Fruit fly (Drosophila melanogaster) whole organism, embryonic: Measurements from ENCODE around the gene CG14362.

Experiments
- Atf3 ChIP-seq: fragments of 200-800 bp; sonication (Bioruptor generic); optimal IDR thresholded peaks from 3 replicates; lab custom pipeline; 2016; ENCODE audit warnings: missing biosample characterization, missing genetic modification characterization
- Atf6 ChIP-seq: fragments of 200-800 bp; sonication (Bioruptor generic); IDR thresholded peaks from 2 replicates; pipeline ENCODE4 v1.3.6; 2022; ENCODE audit warnings: missing biosample characterization, missing genetic modification characterization
- B-H2 ChIP-seq: fragments of 200-800 bp; sonication (Bioruptor generic); optimal IDR thresholded peaks from 2 replicates; lab custom pipeline; 2018; ENCODE audit warnings: missing biosample characterization, mild to moderate bottlenecking, missing genetic modification characterization
- Bdp1 ChIP-seq: fragments of 200-800 bp; sonication (Bioruptor generic); optimal IDR thresholded peaks from 3 replicates; lab custom pipeline; 2016; ENCODE audit warnings: missing biosample characterization, missing genetic modification characterization
- Bgb ChIP-seq: fragments of 200-800 bp; sonication (Bioruptor generic); IDR thresholded peaks from 2 replicates; pipeline ENCODE4 v1.3.6; 2022; ENCODE audit warnings: missing biosample characterization, missing genetic modification characterization; ENCODE audit not compliant: partially characterized antibody
- Blimp-1 ChIP-seq: fragments of 200-800 bp; sonication (Bioruptor generic); optimal IDR thresholded peaks from 3 replicates; lab custom pipeline; 2018; ENCODE audit warnings: missing biosample characterization, missing genetic modification characterization, mild to moderate bottlenecking, moderate library complexity, missing genetic modification reagents
- C15 ChIP-seq: fragments of 200-800 bp; sonication (Bioruptor generic); IDR thresholded peaks from 3 replicates; pipeline ENCODE4 v1.3.6; 2022; ENCODE audit warnings: missing biosample characterization, missing genetic modification characterization
- CG12104 ChIP-seq: fragments of 200-800 bp; sonication (Bioruptor generic); optimal IDR thresholded peaks from 3 replicates; lab custom pipeline; 2016; ENCODE audit warnings: missing biosample characterization, missing genetic modification characterization
- CG13287 ChIP-seq: fragments of 200-800 bp; sonication (Bioruptor generic); IDR thresholded peaks from 2 replicates; pipeline ENCODE4 v1.3.6; 2022; ENCODE audit warnings: missing biosample characterization, missing genetic modification characterization; ENCODE audit not compliant: partially characterized antibody
- CG13894 ChIP-seq: fragments of 200-800 bp; sonication (Bioruptor generic); optimal IDR thresholded peaks from 3 replicates; lab custom pipeline; 2018; ENCODE audit warnings: missing biosample characterization, mild to moderate bottlenecking, missing genetic modification characterization, moderate library complexity
- CG14014 ChIP-seq: fragments of 200-800 bp; sonication (Bioruptor generic); IDR thresholded peaks from 2 replicates; pipeline ENCODE4 v1.3.6; 2022; ENCODE audit warnings: missing biosample characterization, missing genetic modification characterization
- CG14965 ChIP-seq: fragments of 200-800 bp; sonication (Bioruptor generic); optimal IDR thresholded peaks from 2 replicates; lab custom pipeline; 2016; ENCODE audit warnings: missing biosample characterization, missing genetic modification characterization, borderline replicate concordance
- CG15696 ChIP-seq: fragments of 200-800 bp; sonication (Bioruptor generic); optimal IDR thresholded peaks from 2 replicates; lab custom pipeline; 2019; ENCODE audit warnings: missing biosample characterization, mild to moderate bottlenecking, missing genetic modification characterization, moderate library complexity
- CG17328 ChIP-seq: fragments of 200-800 bp; sonication (Bioruptor generic); IDR thresholded peaks from 2 replicates; pipeline ENCODE4 v1.3.6; 2022; ENCODE audit warnings: missing biosample characterization, missing genetic modification characterization
- CG17829 ChIP-seq: fragments of 200-800 bp; optimal IDR thresholded peaks from 2 replicates; lab custom pipeline; 2019; ENCODE audit warnings: missing biosample characterization, mild to moderate bottlenecking, missing genetic modification characterization, moderate library complexity
- CG2875 ChIP-seq: fragments of 200-800 bp; sonication (Bioruptor generic); optimal IDR thresholded peaks from 2 replicates; lab custom pipeline; 2017; ENCODE audit warnings: missing biosample characterization, mild to moderate bottlenecking, missing genetic modification characterization, missing genetic modification reagents
- CG3163 ChIP-seq: fragments of 200-800 bp; sonication (Bioruptor generic); optimal IDR thresholded peaks from 3 replicates; lab custom pipeline; 2016; ENCODE audit warnings: missing biosample characterization, missing genetic modification characterization
- CG34224 ChIP-seq: fragments of 200-800 bp; sonication (Bioruptor generic); IDR thresholded peaks from 3 replicates; pipeline ENCODE4 v1.3.6; 2022; ENCODE audit warnings: missing biosample characterization, missing genetic modification characterization; ENCODE audit not compliant: partially characterized antibody
- CG34376 ChIP-seq: fragments of 200-800 bp; sonication (Bioruptor generic); optimal IDR thresholded peaks from 2 replicates; lab custom pipeline; 2018; ENCODE audit warnings: missing biosample characterization, mild to moderate bottlenecking, missing genetic modification characterization
- CG4820 ChIP-seq: fragments of 200-800 bp; sonication (Bioruptor generic); optimal IDR thresholded peaks from 3 replicates; lab custom pipeline; 2016; ENCODE audit warnings: missing biosample characterization, missing genetic modification characterization
- CG6854 ChIP-seq: fragments of 200-800 bp; sonication (Bioruptor generic); optimal IDR thresholded peaks from 3 replicates; lab custom pipeline; 2017; ENCODE audit warnings: missing biosample characterization, mild to moderate bottlenecking, missing genetic modification characterization
- Drgx ChIP-seq: fragments of 200-800 bp; sonication (Bioruptor generic); IDR thresholded peaks from 2 replicates; pipeline ENCODE4 v1.3.6; 2022; ENCODE audit warnings: missing biosample characterization, missing genetic modification characterization
- Hr78 ChIP-seq, 2 experiments: fragments of 200-800 bp in 1 of 2; fragments of >200 bp in 1 of 2; sonication (Bioruptor generic) in 1 of 2; optimal IDR thresholded peaks; 2 replicates each; lab custom pipeline; 2017 to 2019; ENCODE audit warnings: missing biosample characterization in 2 of 2, missing genetic modification characterization in 2 of 2, mild to moderate bottlenecking in 1 of 2, moderate library complexity in 1 of 2
- MBD-R2 ChIP-seq: fragments of 200-800 bp; sonication (Bioruptor generic); IDR thresholded peaks from 2 replicates; pipeline ENCODE4 v1.3.6; 2022; ENCODE audit warnings: missing biosample characterization, missing genetic modification characterization
- Max ChIP-seq: fragments of 200-800 bp; sonication (Bioruptor generic); optimal IDR thresholded peaks from 2 replicates; lab custom pipeline; 2016; ENCODE audit warnings: missing biosample characterization, mild to moderate bottlenecking, missing genetic modification characterization
- Nf-YB ChIP-seq: fragments of 200-800 bp; sonication (Bioruptor generic); optimal IDR thresholded peaks from 3 replicates; lab custom pipeline; 2019; ENCODE audit warnings: missing biosample characterization, mild to moderate bottlenecking, missing genetic modification characterization, moderate library complexity
- NfI ChIP-seq: fragments of 200-800 bp; sonication (Bioruptor generic); optimal IDR thresholded peaks from 3 replicates; lab custom pipeline; 2018; ENCODE audit warnings: missing biosample characterization, mild to moderate bottlenecking, missing genetic modification characterization, moderate library complexity
- Pdp1 ChIP-seq, 2 experiments: fragments of 200-800 bp; sonication (Bioruptor generic); optimal IDR thresholded peaks; 3 replicates each; lab custom pipeline; 2016; ENCODE audit warnings: missing biosample characterization in 2 of 2, missing genetic modification characterization in 2 of 2, mild to moderate bottlenecking in 1 of 2, moderate library complexity in 1 of 2
- Sox102F ChIP-seq: fragments of 200-800 bp; sonication (Bioruptor generic); optimal IDR thresholded peaks from 2 replicates; lab custom pipeline; 2018; ENCODE audit warnings: missing biosample characterization, mild to moderate bottlenecking, missing genetic modification characterization, moderate library complexity
- Xrp1 ChIP-seq: fragments of 200-800 bp; sonication (Bioruptor generic); IDR thresholded peaks from 2 replicates; pipeline ENCODE4 v1.3.6; 2022; ENCODE audit warnings: missing biosample characterization, missing genetic modification characterization
- aop ChIP-seq: fragments of 200-800 bp; sonication (Bioruptor generic); IDR thresholded peaks from 2 replicates; pipeline ENCODE4 v1.3.6; 2022; ENCODE audit warnings: missing biosample characterization, missing genetic modification characterization
- chinmo ChIP-seq: fragments of 200-800 bp; sonication (Bioruptor generic); IDR thresholded peaks from 4 replicates; pipeline ENCODE4 v1.3.6; 2022; ENCODE audit warnings: missing biosample characterization, missing genetic modification characterization; ENCODE audit not compliant: partially characterized antibody
- corto ChIP-seq: fragments of 200-800 bp; sonication (Bioruptor generic); optimal IDR thresholded peaks from 2 replicates; lab custom pipeline; 2016; ENCODE audit warnings: missing biosample characterization, mild to moderate bottlenecking, missing genetic modification characterization, moderate library complexity
- crp ChIP-seq, 2 experiments: fragments of 200-800 bp; sonication (Bioruptor generic); optimal IDR thresholded peaks; 2 replicates in 1 of 2; 3 replicates in 1 of 2; lab custom pipeline; 2017; ENCODE audit warnings: missing biosample characterization in 2 of 2, missing genetic modification characterization in 2 of 2, mild to moderate bottlenecking in 1 of 2, moderate library complexity in 1 of 2
- insv ChIP-seq, 2 experiments: fragments of 200-800 bp; sonication (Bioruptor generic); optimal IDR thresholded peaks; 3 replicates each; lab custom pipeline; 2016 to 2018; ENCODE audit warnings: missing biosample characterization in 2 of 2, missing genetic modification characterization in 2 of 2
- ken ChIP-seq: fragments of 200-800 bp; sonication (Bioruptor generic); IDR thresholded peaks from 3 replicates; pipeline ENCODE4 v1.3.6; 2022; ENCODE audit warnings: missing biosample characterization, missing genetic modification characterization
- mld ChIP-seq: fragments of 200-800 bp; sonication (Bioruptor generic); IDR thresholded peaks from 3 replicates; pipeline ENCODE4 v1.3.6; 2022; ENCODE audit warnings: missing biosample characterization, missing genetic modification characterization; ENCODE audit not compliant: partially characterized antibody
- sens ChIP-seq: fragments of 200-800 bp; sonication (Bioruptor generic); peaks from one replicate; lab custom pipeline; 2016; ENCODE audit warnings: missing biosample characterization, missing genetic modification characterization
- so ChIP-seq: fragments of 200-800 bp; sonication (Bioruptor generic); IDR thresholded peaks from 3 replicates; pipeline ENCODE4 v1.3.6; 2022; ENCODE audit warnings: missing biosample characterization, missing genetic modification characterization
- stc ChIP-seq: fragments of 200-800 bp; sonication (Bioruptor generic); IDR thresholded peaks from 2 replicates; pipeline ENCODE4 v1.3.6; 2022; ENCODE audit warnings: missing biosample characterization, missing genetic modification characterization
- tup ChIP-seq: fragments of 200-800 bp; sonication (Bioruptor generic); optimal IDR thresholded peaks from 2 replicates; lab custom pipeline; 2016; ENCODE audit warnings: missing biosample characterization, mild to moderate bottlenecking, missing genetic modification characterization, moderate library complexity
- unc-4 ChIP-seq: fragments of 200-800 bp; sonication (Bioruptor generic); IDR thresholded peaks from 2 replicates; pipeline ENCODE4 v1.3.6; 2022; ENCODE audit warnings: missing biosample characterization, missing genetic modification characterization; ENCODE audit not compliant: partially characterized antibody
- yki ChIP-seq: fragments of >200 bp; optimal IDR thresholded peaks from 3 replicates; lab custom pipeline; 2018
- z ChIP-seq: fragments of 200-800 bp; sonication (Bioruptor generic); IDR thresholded peaks from 3 replicates; pipeline ENCODE4 v1.3.6; 2022; ENCODE audit warnings: missing biosample characterization, missing genetic modification characterization
- zen2 ChIP-seq: fragments of 200-800 bp; sonication (Bioruptor generic); IDR thresholded peaks from 3 replicates; pipeline ENCODE4 v1.3.6; 2022; ENCODE audit warnings: missing biosample characterization, missing genetic modification characterization; ENCODE audit not compliant: partially characterized antibody
- zfh1 ChIP-seq: fragments of 200-800 bp; sonication (Bioruptor generic); IDR thresholded peaks from 3 replicates; pipeline ENCODE4 v1.3.6; 2022; ENCODE audit warnings: missing biosample characterization, missing genetic modification characterization

CG14362 gene

DNA sequence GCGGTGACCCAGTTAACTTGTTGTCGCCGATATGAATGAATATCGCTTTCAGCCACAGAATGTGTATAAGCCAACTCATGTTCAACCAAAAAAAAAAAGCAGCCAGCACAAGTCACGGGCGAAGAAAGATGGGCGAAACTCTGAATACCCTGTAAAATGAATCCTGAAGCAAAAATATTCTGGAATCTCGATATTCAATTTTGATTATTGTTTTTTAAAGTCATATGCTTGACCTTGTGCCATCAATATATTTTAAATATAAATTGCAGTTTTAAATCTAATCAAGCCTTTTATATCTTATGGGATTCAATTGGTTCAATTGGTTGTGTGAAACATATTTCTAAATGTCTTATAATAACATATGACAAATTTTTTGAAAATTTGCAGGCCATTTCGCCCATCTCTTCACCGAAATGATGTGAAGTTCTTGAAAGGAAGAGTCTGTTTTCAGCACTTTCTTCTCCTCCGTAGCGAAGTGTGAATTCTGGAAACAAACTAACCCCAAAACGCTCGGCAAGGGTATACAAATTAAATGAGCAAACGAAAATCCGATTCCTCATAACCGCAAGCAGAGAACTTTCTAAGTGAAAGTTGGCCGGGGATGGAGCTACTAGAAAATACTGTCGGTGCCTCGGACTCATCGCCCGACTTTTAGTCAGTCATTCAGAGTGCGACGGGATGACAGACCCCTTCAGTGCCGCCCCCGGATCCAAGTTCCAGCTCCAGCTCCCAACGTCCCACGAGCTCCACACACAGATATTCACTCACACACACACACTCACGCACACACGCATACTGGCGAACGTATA, 39.5 kb downstream of the CG14362 start (continued):
- TF ChIP-seq z (GFP tag; lab: Robert Waterston, UW), result peak; percentile 54; the same call in 1 of the 3 replicates
- no peak for TF ChIP-seq CG14014 (GFP tag; lab: Robert Waterston, UW)
- peak; percentile 47 for TF ChIP-seq Sox102F (GFP tag; lab: Kevin White, UChicago)
- TF ChIP-seq Bgb (GFP tag; lab: Robert Waterston, UW), result no peak
- TF ChIP-seq CG15696 (tag; lab: Kevin White, UChicago), result no peak
- no peak for TF ChIP-seq NfI (GFP tag; lab: Kevin White, UChicago)
- TF ChIP-seq B-H2, result no peak
- no peak for TF ChIP-seq ken (GFP tag; lab: Robert Waterston, UW)
- TF ChIP-seq aop (GFP tag; lab: Robert Waterston, UW), result no peak
- TF ChIP-seq, all 482 proteins: peak for 27

DNA sequence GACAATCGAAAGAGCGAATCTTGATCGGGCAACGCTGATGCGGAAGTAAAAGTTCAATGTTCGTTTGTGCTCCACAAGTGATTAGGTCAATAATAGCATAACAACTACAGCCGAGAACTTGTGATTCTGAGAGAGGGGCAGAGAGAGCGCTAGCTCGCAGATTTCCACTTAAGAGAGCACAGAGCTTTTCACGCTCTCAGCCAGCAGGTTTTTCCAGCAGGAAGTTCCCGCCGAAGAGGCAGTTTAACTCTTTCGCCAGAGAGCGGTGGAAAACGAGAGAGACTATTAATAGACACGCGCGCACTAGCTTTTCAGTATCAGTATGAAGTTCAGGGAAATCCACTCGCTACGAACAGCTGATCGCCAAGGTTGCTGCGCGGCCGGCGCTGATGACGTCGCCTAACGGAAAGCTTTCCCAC, 40.2 kb downstream of the CG14362 start:
- TF ChIP-seq Blimp-1 (GFP tag; lab: Kevin White, UChicago) (peak; percentile 9), yki (lab: Kevin White, UChicago) (peak; percentile 76), CG34224 (GFP tag; lab: Robert Waterston, UW) (peak; percentile 40; the same call in 2 of the 3 replicates), CG12104 (GFP tag; lab: Kevin White, UChicago) (no peak), Bdp1 (GFP tag; lab: Kevin White, UChicago) (no peak), CG17328 (GFP tag; lab: Robert Waterston, UW) (0 out of 2 replicates have a peak, but pooled peaks have one; percentile 20), unc-4 (GFP tag; lab: Robert Waterston, UW) (no peak), CG13894 (tag; lab: Kevin White, UChicago) (no peak), C15 (GFP tag; lab: Robert Waterston, UW) (peak; percentile 41; the same call in 1 of the 3 replicates), sens (GFP tag; lab: Kevin White, UChicago) (peak; percentile 29), Atf6 (GFP tag; lab: Robert Waterston, UW) (0 out of 2 replicates have a peak, but pooled peaks have one; percentile 9), MBD-R2 (no peak), Pdp1 (GFP tag; optimal IDR thresholded peaks at IDR 0.05; lab: Kevin White, UChicago) (peak in 1 of 2 experiments; percentile 56), crp (GFP tag; optimal IDR thresholded peaks at IDR 0.05; lab: Kevin White, UChicago) (peak in 1 of 2 experiments; percentile 58), insv (GFP tag; optimal IDR thresholded peaks at IDR 0.05; lab: Kevin White, UChicago) (no peak), CG4820 (GFP tag; lab: Kevin White, UChicago) (no peak), so (peak; percentile 21; the same call in 1 of the 3 replicates), CG3163 (GFP tag; lab: Kevin White, UChicago) (peak; percentile 90), zfh1 (GFP tag; lab: Robert Waterston, UW) (0 out of 3 replicates have a peak, but pooled peaks have one; percentile 29), CG14965 (GFP tag; lab: Kevin White, UChicago) (no peak), corto (no peak), CG13287 (peak; percentile 15; the same call in 1 of the 2 replicates), Nf-YB (GFP tag; lab: Kevin White, UChicago) (no peak), CG2875 (GFP tag; lab: Kevin White, UChicago) (no peak), CG6854 (no peak), stc (GFP tag; lab: Robert Waterston, UW) (no peak; the same call in 1 of the 2 replicates), Max (GFP tag; lab: Kevin White, UChicago) (no peak), zen2 (GFP tag; lab: Robert Waterston, UW) (peak; percentile 56; the same call in 2 of the 3 replicates), chinmo (GFP tag; lab: Robert Waterston, UW) (peak; percentile 79; the same call in 2 of the 4 replicates), Atf3 (GFP tag; lab: Kevin White, UChicago) (no peak), mld (GFP tag; lab: Robert Waterston, UW) (peak; percentile 57; the same call in 1 of the 3 replicates), CG17829 (tag; lab: Kevin White, UChicago) (no peak), tup (GFP tag; lab: Kevin White, UChicago) (no peak), Drgx (GFP tag; lab: Robert Waterston, UW) (no peak), CG34376 (GFP tag; lab: Kevin White, UChicago) (peak; percentile 2), Xrp1 (GFP tag; lab: Robert Waterston, UW) (peak; percentile 23; the same call in 1 of the 2 replicates), Hr78 (GFP tag; optimal IDR thresholded peaks at IDR 0.05; lab: Kevin White, UChicago) (peak in 1 of 2 experiments; percentile 82)
